Fruit fly (Drosophila melanogaster) whole organism, embryonic: ENCODE measurements around the gene CG5355.

Source experiments
- Abd-B ChIP-seq: fragments of 200-800 bp; sonication (Bioruptor generic); optimal IDR thresholded peaks from 2 replicates; lab custom pipeline; 2018; ENCODE audit warnings: missing biosample characterization, mild to moderate bottlenecking, missing genetic modification characterization, moderate library complexity
- Ada2b ChIP-seq: fragments of 200-800 bp; sonication (Bioruptor generic); IDR thresholded peaks from 2 replicates; pipeline ENCODE4 v1.3.6; 2022; ENCODE audit warnings: missing biosample characterization, missing genetic modification characterization
- Asciz ChIP-seq: fragments of 200-800 bp; sonication (Bioruptor generic); optimal IDR thresholded peaks from 2 replicates; lab custom pipeline; 2017; ENCODE audit warnings: missing biosample characterization, mild to moderate bottlenecking, missing genetic modification characterization, missing genetic modification reagents
- CG10431 ChIP-seq: fragments of 200-800 bp; sonication (Bioruptor generic); optimal IDR thresholded peaks from 3 replicates; lab custom pipeline; 2018; ENCODE audit warnings: missing biosample characterization, mild to moderate bottlenecking, missing genetic modification characterization
- CG10462 ChIP-seq: fragments of 200-800 bp; sonication (Bioruptor generic); optimal IDR thresholded peaks from 2 replicates; lab custom pipeline; 2016; ENCODE audit warnings: missing biosample characterization, missing genetic modification characterization
- CG11695 ChIP-seq: fragments of 200-800 bp; sonication (Bioruptor generic); IDR thresholded peaks from 3 replicates; pipeline ENCODE4 v1.3.6; 2022; ENCODE audit warnings: missing biosample characterization, missing genetic modification characterization
- CG12769 ChIP-seq: fragments of 200-800 bp; sonication (Bioruptor generic); optimal IDR thresholded peaks from 2 replicates; lab custom pipeline; 2019; ENCODE audit warnings: missing biosample characterization, mild to moderate bottlenecking, missing genetic modification characterization, moderate library complexity
- CG13624 ChIP-seq: fragments of 200-800 bp; sonication (Bioruptor generic); optimal IDR thresholded peaks from 2 replicates; lab custom pipeline; 2016; ENCODE audit warnings: missing biosample characterization, missing genetic modification characterization
- CG15514 ChIP-seq: fragments of 200-800 bp; sonication (Bioruptor generic); optimal IDR thresholded peaks from 3 replicates; lab custom pipeline; 2017; ENCODE audit warnings: missing biosample characterization, missing genetic modification characterization, mild to moderate bottlenecking, moderate library complexity, missing genetic modification reagents
- CG17612 ChIP-seq: fragments of 200-800 bp; sonication (Bioruptor generic); IDR thresholded peaks from 2 replicates; pipeline ENCODE4 v1.3.6; 2022; ENCODE audit warnings: missing biosample characterization, missing genetic modification characterization
- CG17802 ChIP-seq: fragments of 200-800 bp; sonication (Bioruptor generic); optimal IDR thresholded peaks from 2 replicates; lab custom pipeline; 2018; ENCODE audit warnings: missing biosample characterization, mild to moderate bottlenecking, missing genetic modification characterization, moderate library complexity
- CG17829 ChIP-seq: fragments of 200-800 bp; optimal IDR thresholded peaks from 2 replicates; lab custom pipeline; 2019; ENCODE audit warnings: missing biosample characterization, mild to moderate bottlenecking, missing genetic modification characterization, moderate library complexity
- CG18476 ChIP-seq: fragments of 200-800 bp; sonication (Bioruptor generic); optimal IDR thresholded peaks from 2 replicates; lab custom pipeline; 2016; ENCODE audit warnings: missing biosample characterization, mild to moderate bottlenecking, missing genetic modification characterization
- CG2129 ChIP-seq: fragments of 200-800 bp; sonication (Bioruptor generic); IDR thresholded peaks from 2 replicates; pipeline ENCODE4 v1.3.6; 2022; ENCODE audit warnings: missing biosample characterization, missing genetic modification characterization; ENCODE audit not compliant: partially characterized antibody
- CG30403 ChIP-seq: fragments of 200-800 bp; sonication (Bioruptor generic); optimal IDR thresholded peaks from 3 replicates; lab custom pipeline; 2016; ENCODE audit warnings: missing biosample characterization, missing genetic modification characterization
- CG31388 ChIP-seq: fragments of 200-800 bp; sonication (Bioruptor generic); optimal IDR thresholded peaks from 2 replicates; lab custom pipeline; 2016; ENCODE audit warnings: missing biosample characterization, missing genetic modification characterization
- CG3726 ChIP-seq: fragments of 200-800 bp; sonication (Bioruptor generic); IDR thresholded peaks from 3 replicates; pipeline ENCODE4, ENCODE4 v1.3.6; 2022; ENCODE audit warnings: missing biosample characterization, missing genetic modification characterization
- CG4360 ChIP-seq: fragments of 200-800 bp; sonication (Bioruptor generic); IDR thresholded peaks from 2 replicates; pipeline ENCODE4 v1.3.6; 2022; ENCODE audit warnings: missing biosample characterization, missing genetic modification characterization
- CG6689 ChIP-seq: fragments of 200-800 bp; sonication (Bioruptor generic); IDR thresholded peaks from 2 replicates; pipeline ENCODE4 v1.3.6; 2022; ENCODE audit warnings: missing biosample characterization, missing genetic modification characterization
- CG8089 ChIP-seq: fragments of 200-800 bp; sonication (Bioruptor generic); optimal IDR thresholded peaks from 3 replicates; lab custom pipeline; 2016; ENCODE audit warnings: missing biosample characterization, missing genetic modification characterization
- CG8924 ChIP-seq: fragments of 200-800 bp; optimal IDR thresholded peaks from 3 replicates; lab custom pipeline; 2019; ENCODE audit warnings: missing biosample characterization, mild to moderate bottlenecking, missing genetic modification characterization, moderate library complexity
- D19A ChIP-seq: fragments of 200-800 bp; optimal IDR thresholded peaks from 3 replicates; lab custom pipeline; 2019; ENCODE audit warnings: missing biosample characterization, mild to moderate bottlenecking, missing genetic modification characterization, moderate library complexity
- Dad ChIP-seq: fragments of 200-800 bp; sonication (Bioruptor generic); optimal IDR thresholded peaks from 3 replicates; lab custom pipeline; 2016; ENCODE audit warnings: missing biosample characterization, missing genetic modification characterization
- Dref ChIP-seq: fragments of 200-800 bp; sonication (Bioruptor generic); IDR thresholded peaks from 2 replicates; pipeline ENCODE4 v1.3.6; 2022; ENCODE audit warnings: missing biosample characterization, missing genetic modification characterization
- Fer3 ChIP-seq: fragments of 200-800 bp; sonication (Bioruptor generic); optimal IDR thresholded peaks from 2 replicates; lab custom pipeline; 2018; ENCODE audit warnings: missing biosample characterization, mild to moderate bottlenecking, missing genetic modification characterization, moderate library complexity
- HHEX ChIP-seq: fragments of 200-800 bp; sonication (Bioruptor generic); optimal IDR thresholded peaks from 3 replicates; lab custom pipeline; 2017; ENCODE audit warnings: missing biosample characterization, mild to moderate bottlenecking, missing genetic modification characterization, missing genetic modification reagents
- HLH4C ChIP-seq: fragments of 200-800 bp; sonication (Bioruptor generic); IDR thresholded peaks from 3 replicates; pipeline ENCODE4 v1.3.6; 2022; ENCODE audit warnings: missing biosample characterization, missing genetic modification characterization; ENCODE audit not compliant: partially characterized antibody
- HLH54F ChIP-seq: fragments of 200-800 bp; sonication (Bioruptor generic); optimal IDR thresholded peaks from 3 replicates; lab custom pipeline; 2016; ENCODE audit warnings: missing biosample characterization, missing genetic modification characterization
- HLHmδ ChIP-seq: fragments of 200-800 bp; sonication (Bioruptor generic); optimal IDR thresholded peaks from 2 replicates; lab custom pipeline; 2018; ENCODE audit warnings: missing biosample characterization, mild to moderate bottlenecking, missing genetic modification characterization, moderate library complexity
- NC2α ChIP-seq: fragments of 200-800 bp; sonication (Bioruptor generic); optimal IDR thresholded peaks from 2 replicates; lab custom pipeline; 2016; ENCODE audit warnings: missing biosample characterization, missing genetic modification characterization
- Scr ChIP-seq: fragments of 200-800 bp; sonication (Bioruptor generic); IDR thresholded peaks from 2 replicates; pipeline ENCODE4 v1.3.6; 2022; ENCODE audit warnings: missing biosample characterization, missing genetic modification characterization; ENCODE audit not compliant: partially characterized antibody
- al ChIP-seq: fragments of 200-800 bp; sonication (Bioruptor generic); IDR thresholded peaks from 2 replicates; pipeline ENCODE4 v1.3.6; 2022; ENCODE audit warnings: missing biosample characterization, missing genetic modification characterization
- br ChIP-seq: fragments of >200 bp; optimal IDR thresholded peaks from 2 replicates; lab custom pipeline; 2017
- crc ChIP-seq: fragments of 200-800 bp; sonication (Bioruptor generic); optimal IDR thresholded peaks from 2 replicates; lab custom pipeline; 2016; ENCODE audit warnings: missing biosample characterization, missing genetic modification characterization
- da ChIP-seq: fragments of 200-800 bp; sonication (Bioruptor generic); optimal IDR thresholded peaks from 2 replicates; lab custom pipeline; 2016; ENCODE audit warnings: missing biosample characterization, missing genetic modification characterization
- dpn ChIP-seq, 2 experiments: fragments of 200-800 bp; sonication (Bioruptor generic); optimal IDR thresholded peaks; 3 replicates each; lab custom pipeline; 2016; ENCODE audit warnings: missing biosample characterization in 2 of 2, missing genetic modification characterization in 2 of 2
- eve ChIP-seq, 2 experiments: fragments of >200 bp; optimal IDR thresholded peaks; 2 replicates each; lab custom pipeline; 2017; ENCODE audit warnings: missing biosample characterization in 2 of 2, missing genetic modification characterization in 2 of 2
- grau ChIP-seq: fragments of 200-800 bp; optimal IDR thresholded peaks from 3 replicates; lab custom pipeline; 2019; ENCODE audit warnings: missing biosample characterization, mild to moderate bottlenecking, missing genetic modification characterization, moderate library complexity
- her ChIP-seq: fragments of 200-800 bp; sonication (Bioruptor generic); optimal IDR thresholded peaks from 2 replicates; lab custom pipeline; 2016; ENCODE audit warnings: missing biosample characterization, missing genetic modification characterization
- inv ChIP-seq: fragments of 200-800 bp; sonication (Bioruptor generic); IDR thresholded peaks from 2 replicates; pipeline ENCODE4 v1.3.6; 2022; ENCODE audit warnings: missing biosample characterization, missing genetic modification characterization; ENCODE audit not compliant: partially characterized antibody
- lola ChIP-seq, 3 experiments: fragments of >200 bp in 2 of 3; fragments of 200-800 bp in 1 of 3; sonication (Bioruptor generic) in 1 of 3; optimal IDR thresholded peaks; 2 replicates each; lab custom pipeline; 2017 to 2019; ENCODE audit warnings: missing biosample characterization in 3 of 3, missing genetic modification characterization in 3 of 3, mild to moderate bottlenecking in 1 of 3, moderate library complexity in 1 of 3
- mirr ChIP-seq: fragments of 200-800 bp; sonication (Bioruptor generic); optimal IDR thresholded peaks from 3 replicates; lab custom pipeline; 2018; ENCODE audit warnings: missing biosample characterization, mild to moderate bottlenecking, missing genetic modification characterization
- nmo ChIP-seq: fragments of 200-800 bp; sonication (Bioruptor generic); optimal IDR thresholded peaks from 2 replicates; lab custom pipeline; 2018; ENCODE audit warnings: missing biosample characterization, mild to moderate bottlenecking, missing genetic modification characterization, moderate library complexity
- org-1 ChIP-seq: fragments of 200-800 bp; sonication (Bioruptor generic); optimal IDR thresholded peaks from 2 replicates; lab custom pipeline; 2017; ENCODE audit warnings: missing biosample characterization, missing genetic modification characterization
- pfk ChIP-seq: fragments of 200-800 bp; sonication (Bioruptor generic); optimal IDR thresholded peaks from 2 replicates; lab custom pipeline; 2018; ENCODE audit warnings: missing biosample characterization, mild to moderate bottlenecking, missing genetic modification characterization, moderate library complexity
- pnt ChIP-seq: fragments of 200-800 bp; sonication (Bioruptor generic); optimal IDR thresholded peaks from 3 replicates; lab custom pipeline; 2016; ENCODE audit warnings: missing biosample characterization, missing genetic modification characterization
- sd ChIP-seq: fragments of 200-800 bp; sonication (Bioruptor generic); optimal IDR thresholded peaks from 3 replicates; lab custom pipeline; 2018; ENCODE audit warnings: missing biosample characterization, mild to moderate bottlenecking, missing genetic modification characterization, moderate library complexity
- sens ChIP-seq: fragments of 200-800 bp; sonication (Bioruptor generic); peaks from one replicate; lab custom pipeline; 2016; ENCODE audit warnings: missing biosample characterization, missing genetic modification characterization
- toy ChIP-seq: fragments of 200-800 bp; sonication (Bioruptor generic); IDR thresholded peaks from 2 replicates; pipeline ENCODE4 v1.3.6; 2022; ENCODE audit warnings: missing biosample characterization, missing genetic modification characterization
- zf30C ChIP-seq: fragments of 200-800 bp; sonication (Bioruptor generic); optimal IDR thresholded peaks from 3 replicates; lab custom pipeline; 2018; ENCODE audit warnings: missing biosample characterization, mild to moderate bottlenecking, missing genetic modification characterization

CG5355 gene

DNA sequence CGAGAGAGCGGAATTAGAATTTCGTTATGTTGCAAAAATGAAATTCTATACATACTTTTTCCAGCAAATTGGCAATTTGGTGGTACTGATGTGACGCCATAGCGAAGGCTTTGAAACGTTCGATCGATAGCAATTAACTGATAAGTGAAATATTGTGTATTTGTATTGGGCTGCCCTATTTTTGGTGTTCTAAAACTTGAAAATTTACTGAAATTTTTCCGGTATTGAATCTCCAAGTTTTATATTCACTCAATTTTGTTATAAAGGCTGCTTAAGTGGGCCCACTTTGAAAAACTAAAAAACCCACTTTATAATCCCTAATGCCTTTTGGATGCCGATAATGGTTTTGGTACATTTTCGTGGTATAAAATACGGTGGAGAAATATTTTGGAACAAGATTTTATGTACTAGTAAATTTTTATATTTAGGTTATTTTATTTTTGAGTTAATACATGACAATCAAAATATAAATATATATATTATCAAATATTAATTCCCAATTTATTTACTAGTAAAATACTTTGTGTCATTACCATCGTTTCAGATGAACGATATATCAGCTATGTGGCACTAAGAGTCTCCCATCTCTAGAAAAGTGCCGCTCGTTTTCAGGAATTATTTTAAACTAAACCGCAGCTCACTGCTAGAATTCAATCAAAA is 50.7 kb downstream of the CG5355 start, which contains the start of the genes Cand1 and pim (continued):
- TF ChIP-seq Dad (GFP tag; lab: Kevin White, UChicago) (no peak), NC2α (GFP tag; lab: Kevin White, UChicago) (no peak), CG6689 (GFP tag; lab: Robert Waterston, UW) (no peak), CG18476 (no peak), CG30403 (GFP tag; lab: Kevin White, UChicago) (peak; percentile 3), HHEX (GFP tag; lab: Kevin White, UChicago) (no peak), br (no peak), nmo (GFP tag; lab: Kevin White, UChicago) (peak; percentile 73), CG3726 (GFP tag; lab: Robert Waterston, UW) (no peak), pfk (peak; percentile 90), CG4360 (GFP tag; lab: Robert Waterston, UW) (no peak), lola (GFP tag; optimal IDR thresholded peaks at IDR 0.05; lab: Kevin White, UChicago) (peak in 1 of 3 experiments; percentile 19), CG17802 (tag; lab: Kevin White, UChicago) (no peak), crc (GFP tag; lab: Kevin White, UChicago) (no peak), toy (GFP tag; lab: Robert Waterston, UW) (no peak), da (GFP tag; lab: Kevin White, UChicago) (no peak), D19A (tag; lab: Kevin White, UChicago) (peak; percentile 5), grau (tag; lab: Kevin White, UChicago) (peak; percentile 26), Ada2b (no peak), CG31388 (no peak), al (no peak), inv (GFP tag; lab: Robert Waterston, UW) (peak; percentile 55), eve (GFP tag; optimal IDR thresholded peaks at IDR 0.05; lab: Kevin White, UChicago) (no peak), CG10431 (GFP tag; lab: Kevin White, UChicago) (peak; percentile 36), zf30C (no peak), HLH4C (GFP tag; lab: Robert Waterston, UW) (peak; percentile 54; the same call in 1 of the 3 replicates), CG11695 (GFP tag; lab: Robert Waterston, UW) (no peak), Dref (GFP tag; lab: Robert Waterston, UW) (peak; percentile 42; the same call in 1 of the 2 replicates), sens (no peak), CG2129 (GFP tag; lab: Robert Waterston, UW) (0 out of 2 replicates have a peak, but pooled peaks have one; percentile 16), CG10462 (GFP tag; lab: Kevin White, UChicago) (no peak), sd (peak; percentile 50), CG17612 (GFP tag; lab: Robert Waterston, UW) (no peak), Asciz (no peak), CG8924 (tag; lab: Kevin White, UChicago) (peak; percentile 42), org-1 (no peak), CG8089 (no peak), HLHmδ (no peak), Scr (GFP tag; lab: Robert Waterston, UW) (peak; percentile 80), Fer3 (tag; lab: Kevin White, UChicago) (no peak), pnt (GFP tag; lab: Kevin White, UChicago) (no peak), CG17829 (tag; lab: Kevin White, UChicago) (peak; percentile 69), dpn (GFP tag; optimal IDR thresholded peaks at IDR 0.05; lab: Kevin White, UChicago) (peak in 1 of 2 experiments; percentile 12), Abd-B (GFP tag; lab: Kevin White, UChicago) (peak; percentile 36), CG12769 (no peak), CG13624 (GFP tag; lab: Kevin White, UChicago) (no peak), CG15514 (GFP tag; lab: Kevin White, UChicago) (peak; percentile 38), HLH54F (GFP tag; lab: Kevin White, UChicago) (no peak), her (GFP tag; lab: Kevin White, UChicago) (no peak), mirr (GFP tag; lab: Kevin White, UChicago) (no peak)
